Worm (Caenorhabditis elegans) whole organism, L2 larva: Measurements from ENCODE around the gene ZC449.8.

Source experiments
- C34F6.9 ChIP-seq: fragments of 150-350 bp; optimal IDR thresholded peaks from 2 replicates; lab custom pipeline; 2014; ENCODE audit warnings: missing biosample characterization, missing genetic modification characterization
- F13H6.1 ChIP-seq: sonication (generic microtip); optimal IDR thresholded peaks from 2 replicates; lab custom pipeline; 2016; ENCODE audit warnings: missing genetic modification characterization, missing compliant biosample characterization
- R02D3.7 ChIP-seq: fragments of 150-350 bp; optimal IDR thresholded peaks from 2 replicates; lab custom pipeline; 2014; ENCODE audit warnings: missing biosample characterization, missing genetic modification characterization
- Y55F3AM.14 ChIP-seq: fragments of 200-800 bp; sonication (Bioruptor generic); optimal IDR thresholded peaks from 2 replicates; lab custom pipeline; 2018; ENCODE audit warnings: mild to moderate bottlenecking, missing genetic modification characterization, missing compliant biosample characterization
- ZK546.5 ChIP-seq: sonication (generic microtip); optimal IDR thresholded peaks from 2 replicates; lab custom pipeline; 2017; ENCODE audit warnings: missing biosample characterization, missing genetic modification characterization
- alr-1 ChIP-seq: fragments of 150-350 bp; optimal IDR thresholded peaks from 2 replicates; lab custom pipeline; 2014; ENCODE audit warnings: missing biosample characterization, missing genetic modification characterization
- aly-2 ChIP-seq: fragments of 150-350 bp; optimal IDR thresholded peaks from 2 replicates; lab custom pipeline; 2014; ENCODE audit warnings: missing biosample characterization, missing genetic modification characterization
- blmp-1 ChIP-seq: sonication (generic microtip); optimal IDR thresholded peaks from 2 replicates; lab custom pipeline; 2017; ENCODE audit warnings: missing genetic modification characterization, mild to moderate bottlenecking, missing compliant biosample characterization, antibody characterized with exemption, moderate library complexity; ENCODE audit not compliant: insufficient read depth
- ceh-16 ChIP-seq: fragments of 150-350 bp; optimal IDR thresholded peaks from 2 replicates; lab custom pipeline; 2014; ENCODE audit warnings: missing biosample characterization, missing genetic modification characterization
- ceh-82 ChIP-seq: fragments of 150-350 bp; optimal IDR thresholded peaks from 2 replicates; lab custom pipeline; 2014; ENCODE audit warnings: missing biosample characterization, missing genetic modification characterization
- crh-2 ChIP-seq: sonication (generic microtip); optimal IDR thresholded peaks from 2 replicates; lab custom pipeline; 2017; ENCODE audit warnings: missing biosample characterization, missing genetic modification characterization
- dmd-4 ChIP-seq: sonication (generic microtip); optimal IDR thresholded peaks from 2 replicates; lab custom pipeline; 2017; ENCODE audit warnings: missing biosample characterization, missing genetic modification characterization
- egl-27 ChIP-seq: sonication (generic microtip); optimal IDR thresholded peaks from 3 replicates; lab custom pipeline; 2017; ENCODE audit warnings: missing biosample characterization, missing genetic modification reagents, missing genetic modification characterization
- elt-1 ChIP-seq: fragments of 150-350 bp; optimal IDR thresholded peaks from 2 replicates; lab custom pipeline; 2014; ENCODE audit warnings: missing biosample characterization, missing genetic modification characterization
- elt-3 ChIP-seq: sonication (generic microtip); optimal IDR thresholded peaks from 2 replicates; lab custom pipeline; 2017; ENCODE audit warnings: missing biosample characterization, missing genetic modification characterization
- fos-1 ChIP-seq: fragments of 150-350 bp; optimal IDR thresholded peaks from 2 replicates; lab custom pipeline; 2014; ENCODE audit warnings: missing biosample characterization, missing genetic modification characterization
- gmeb-1 ChIP-seq: fragments of 150-350 bp; optimal IDR thresholded peaks from 2 replicates; lab custom pipeline; 2014; ENCODE audit warnings: missing biosample characterization, missing genetic modification characterization
- lin-11 ChIP-seq: fragments of 150-350 bp; sonication (generic microtip); optimal IDR thresholded peaks from 2 replicates; lab custom pipeline; 2014; ENCODE audit warnings: missing biosample characterization, missing genetic modification characterization, inconsistent platforms, mixed read lengths
- lin-13 ChIP-seq: fragments of 150-350 bp; optimal IDR thresholded peaks from 2 replicates; lab custom pipeline; 2014; ENCODE audit warnings: missing biosample characterization, missing genetic modification reagents, missing genetic modification characterization
- lin-39 ChIP-seq: fragments of 150-350 bp; optimal IDR thresholded peaks from 2 replicates; lab custom pipeline; 2014; ENCODE audit warnings: missing biosample characterization, missing genetic modification reagents, missing genetic modification characterization
- lsy-2 ChIP-seq, 2 experiments: fragments of 150-350 bp in 1 of 2; sonication (generic microtip) in 1 of 2; optimal IDR thresholded peaks; 2 replicates each; lab custom pipeline; 2014 to 2017; ENCODE audit warnings: missing biosample characterization in 2 of 2, missing genetic modification characterization in 2 of 2
- mab-5 ChIP-seq: fragments of 150-350 bp; optimal IDR thresholded peaks from 2 replicates; lab custom pipeline; 2014; ENCODE audit warnings: missing biosample characterization, missing genetic modification characterization
- mbf-1 ChIP-seq: sonication (generic microtip); optimal IDR thresholded peaks from 2 replicates; lab custom pipeline; 2017; ENCODE audit warnings: missing biosample characterization, missing genetic modification characterization
- mdl-1 ChIP-seq, 2 experiments: fragments of 150-350 bp in 1 of 2; sonication (generic microtip) in 1 of 2; optimal IDR thresholded peaks; 2 replicates each; lab custom pipeline; 2017; ENCODE audit warnings: missing biosample characterization in 2 of 2, missing genetic modification characterization in 2 of 2
- nhr-10 ChIP-seq: sonication (generic microtip); optimal IDR thresholded peaks from 2 replicates; lab custom pipeline; 2017; ENCODE audit warnings: missing biosample characterization, missing genetic modification characterization
- nhr-11 ChIP-seq: fragments of 150-350 bp; optimal IDR thresholded peaks from 2 replicates; lab custom pipeline; 2014; ENCODE audit warnings: missing biosample characterization, missing genetic modification characterization
- nhr-12 ChIP-seq: fragments of 150-350 bp; optimal IDR thresholded peaks from 2 replicates; lab custom pipeline; 2014; ENCODE audit warnings: missing biosample characterization, missing genetic modification characterization
- nhr-129 ChIP-seq: fragments of 150-350 bp; optimal IDR thresholded peaks from 2 replicates; lab custom pipeline; 2014; ENCODE audit warnings: missing biosample characterization, missing genetic modification characterization
- nhr-21 ChIP-seq: fragments of 150-350 bp; optimal IDR thresholded peaks from 2 replicates; lab custom pipeline; 2014; ENCODE audit warnings: missing biosample characterization, missing genetic modification characterization
- nhr-23 ChIP-seq: fragments of 150-350 bp; optimal IDR thresholded peaks from 2 replicates; lab custom pipeline; 2014; ENCODE audit warnings: missing biosample characterization, missing genetic modification reagents, missing genetic modification characterization
- nhr-237 ChIP-seq: fragments of 150-350 bp; optimal IDR thresholded peaks from 2 replicates; lab custom pipeline; 2014; ENCODE audit warnings: missing biosample characterization, missing genetic modification characterization
- nhr-25 ChIP-seq: fragments of 150-350 bp; sonication (generic microtip); optimal IDR thresholded peaks from 3 replicates; lab custom pipeline; 2014; ENCODE audit warnings: missing biosample characterization, missing genetic modification characterization
- nhr-6 ChIP-seq: fragments of 150-350 bp; optimal IDR thresholded peaks from 2 replicates; lab custom pipeline; 2014; ENCODE audit warnings: missing biosample characterization, missing genetic modification characterization
- nhr-77 ChIP-seq: fragments of 150-350 bp; optimal IDR thresholded peaks from 2 replicates; lab custom pipeline; 2014; ENCODE audit warnings: missing biosample characterization, missing genetic modification characterization
- peb-1 ChIP-seq: fragments of 150-350 bp; optimal IDR thresholded peaks from 2 replicates; lab custom pipeline; 2014; ENCODE audit warnings: missing biosample characterization, missing genetic modification characterization
- sem-4 ChIP-seq: fragments of 150-350 bp; optimal IDR thresholded peaks from 2 replicates; lab custom pipeline; 2014; ENCODE audit warnings: missing biosample characterization, missing genetic modification reagents, missing genetic modification characterization
- skn-1 ChIP-seq: sonication (generic microtip); optimal IDR thresholded peaks from 2 replicates; lab custom pipeline; 2017; ENCODE audit warnings: missing biosample characterization, missing genetic modification characterization
- sma-3 ChIP-seq: sonication (generic microtip); optimal IDR thresholded peaks from 2 replicates; lab custom pipeline; 2016; ENCODE audit warnings: missing genetic modification reagents, missing genetic modification characterization, missing compliant biosample characterization
- sma-9 ChIP-seq, 2 experiments: fragments of 150-350 bp in 1 of 2; sonication (generic microtip) in 1 of 2; optimal IDR thresholded peaks; 2 replicates each; lab custom pipeline; 2014 to 2016; ENCODE audit warnings: missing genetic modification characterization in 2 of 2, mild to moderate bottlenecking in 1 of 2, missing biosample characterization in 1 of 2, missing compliant biosample characterization in 1 of 2, missing genetic modification reagents in 1 of 2, moderate library complexity in 1 of 2
- snpc-4 ChIP-seq: fragments of 150-350 bp; optimal IDR thresholded peaks from 2 replicates; lab custom pipeline; 2014; ENCODE audit warnings: missing biosample characterization, missing genetic modification characterization
- unc-39 ChIP-seq: fragments of 150-350 bp; optimal IDR thresholded peaks from 2 replicates; lab custom pipeline; 2014; ENCODE audit warnings: missing biosample characterization, missing genetic modification characterization
- unc-55 ChIP-seq: fragments of 150-350 bp; sonication (generic microtip); optimal IDR thresholded peaks from 3 replicates; lab custom pipeline; 2014; ENCODE audit warnings: missing biosample characterization, missing genetic modification reagents, missing genetic modification characterization
- unc-62 ChIP-seq: fragments of 150-350 bp; optimal IDR thresholded peaks from 2 replicates; lab custom pipeline; 2014; ENCODE audit warnings: missing biosample characterization, missing genetic modification reagents, missing genetic modification characterization
- zag-1 ChIP-seq: fragments of 150-350 bp; optimal IDR thresholded peaks from 2 replicates; lab custom pipeline; 2014; ENCODE audit warnings: missing biosample characterization, missing genetic modification characterization
- ztf-1 ChIP-seq: fragments of 200-800 bp; sonication (Bioruptor generic); conservative IDR thresholded peaks from 2 replicates; pipeline ENCODE4 v1.3.6; 2022; ENCODE audit warnings: missing genetic modification characterization, missing compliant biosample characterization
- ztf-11 ChIP-seq: sonication (generic microtip); optimal IDR thresholded peaks from 2 replicates; lab custom pipeline; 2017; ENCODE audit warnings: missing biosample characterization, missing genetic modification characterization
- ztf-4 ChIP-seq: fragments of 150-350 bp; optimal IDR thresholded peaks from 2 replicates; lab custom pipeline; 2014; ENCODE audit warnings: missing biosample characterization, missing genetic modification characterization

The ZC449.8 gene

ce11 chrX:5015775-5016174, at the start of gene ZC449.8:
Gene ZC449.8 (plus strand): TSS chrX:5016075.
- TF ChIP-seq snpc-4 (tag; lab: Kevin White, UChicago) (no peak), unc-62 (GFP tag; lab: Kevin White, UChicago) (no peak), alr-1 (tag; lab: Kevin White, UChicago) (no peak), nhr-25 (tag; lab: Kevin White, UChicago) (no peak), lin-11 (tag; lab: Kevin White, UChicago) (no peak), elt-1 (tag; lab: Kevin White, UChicago) (no peak), sma-9 (GFP tag; optimal IDR thresholded peaks at IDR 0.05; lab: Kevin White, UChicago) (no peak), sma-9 (tag; optimal IDR thresholded peaks at IDR 0.05; lab: Kevin White, UChicago) (no peak), nhr-21 (no peak), ceh-16 (tag; lab: Kevin White, UChicago) (no peak), lin-13 (GFP tag; lab: Kevin White, UChicago) (no peak), gmeb-1 (no peak)
- TF ChIP-seq, all 48 proteins: peak for 0

- TF ChIP-seq sma-3 (GFP tag; lab: Kevin White, UChicago) (no peak), nhr-10 (tag; lab: Kevin White, UChicago) (no peak), sem-4 (tag; lab: Kevin White, UChicago) (peak; percentile 65), fos-1 (no peak), sma-9 (GFP tag; optimal IDR thresholded peaks at IDR 0.05; lab: Kevin White, UChicago) (peak; percentile 68), sma-9 (tag; optimal IDR thresholded peaks at IDR 0.05; lab: Kevin White, UChicago) (no peak), ztf-11 (tag; lab: Kevin White, UChicago) (no peak), lsy-2 (tag; optimal IDR thresholded peaks at IDR 0.05; lab: Kevin White, UChicago) (peak in 1 of 2 experiments; percentile 54), C34F6.9 (peak; percentile 9), lin-39 (tag; lab: Kevin White, UChicago) (no peak), ztf-1 (GFP tag; lab: Robert Waterston, UW) (no peak), ceh-82 (no peak), egl-27 (tag; lab: Kevin White, UChicago) (no peak), elt-3 (tag; lab: Kevin White, UChicago) (no peak), unc-55 (GFP tag; lab: Kevin White, UChicago) (no peak), peb-1 (tag; lab: Kevin White, UChicago) (no peak), nhr-21 (peak; percentile 20), skn-1 (tag; lab: Kevin White, UChicago) (no peak), R02D3.7 (tag; lab: Kevin White, UChicago) (no peak), unc-39 (no peak), nhr-25 (tag; lab: Kevin White, UChicago) (no peak), snpc-4 (tag; lab: Kevin White, UChicago) (no peak), nhr-11 (tag; lab: Kevin White, UChicago) (no peak), dmd-4 (no peak), nhr-77 (no peak), unc-62 (GFP tag; lab: Kevin White, UChicago) (no peak), nhr-129 (no peak), mbf-1 (tag; lab: Kevin White, UChicago) (no peak), blmp-1 (tag; lab: Kevin White, UChicago) (peak; percentile 32), lin-13 (GFP tag; lab: Kevin White, UChicago) (peak; percentile 0), alr-1 (tag; lab: Kevin White, UChicago) (no peak), ZK546.5 (no peak), zag-1 (tag; lab: Kevin White, UChicago) (no peak), crh-2 (no peak), elt-1 (tag; lab: Kevin White, UChicago) (no peak), ceh-16 (tag; lab: Kevin White, UChicago) (no peak), nhr-23 (no peak), mdl-1 (tag; optimal IDR thresholded peaks at IDR 0.05; lab: Kevin White, UChicago) (no peak), nhr-237 (tag; lab: Kevin White, UChicago) (no peak), Y55F3AM.14 (GFP tag; lab: Kevin White, UChicago) (no peak), nhr-6 (tag; lab: Kevin White, UChicago) (no peak), F13H6.1 (tag; lab: Kevin White, UChicago) (no peak), mab-5 (tag; lab: Kevin White, UChicago) (no peak), ztf-4 (tag; lab: Kevin White, UChicago) (peak; percentile 76), nhr-12 (tag; lab: Kevin White, UChicago) (no peak), aly-2 (tag; lab: Kevin White, UChicago) (no peak)
Observed at ce11 chrX:4969228-4969627, 46.6 kb upstream of the ZC449.8 start, which contains the start of gene M03F4.6. Gene M03F4.6 (minus strand): TSS chrX:4969328.
